Fruit fly (Drosophila melanogaster) whole organism, embryonic: Measurements from ENCODE around the gene Mnn1.

Source experiments
- ATbp ChIP-seq: fragments of 200-800 bp; sonication (Bioruptor generic); optimal IDR thresholded peaks from 2 replicates; lab custom pipeline; 2017; ENCODE audit warnings: missing biosample characterization, mild to moderate bottlenecking, missing genetic modification characterization, missing genetic modification reagents
- Atf3 ChIP-seq: fragments of 200-800 bp; sonication (Bioruptor generic); optimal IDR thresholded peaks from 3 replicates; lab custom pipeline; 2016; ENCODE audit warnings: missing biosample characterization, missing genetic modification characterization
- CG11695 ChIP-seq: fragments of 200-800 bp; sonication (Bioruptor generic); IDR thresholded peaks from 3 replicates; pipeline ENCODE4 v1.3.6; 2022; ENCODE audit warnings: missing biosample characterization, missing genetic modification characterization
- CG12071 ChIP-seq: fragments of 200-800 bp; sonication (Bioruptor generic); optimal IDR thresholded peaks from 3 replicates; lab custom pipeline; 2018; ENCODE audit warnings: missing biosample characterization, mild to moderate bottlenecking, missing genetic modification characterization
- CG12236 ChIP-seq: fragments of 200-800 bp; sonication (Bioruptor generic); optimal IDR thresholded peaks from 2 replicates; lab custom pipeline; 2016; ENCODE audit warnings: missing biosample characterization, missing genetic modification characterization
- CG12391 ChIP-seq: fragments of 200-800 bp; sonication (Bioruptor generic); optimal IDR thresholded peaks from 3 replicates; lab custom pipeline; 2018; ENCODE audit warnings: missing biosample characterization, mild to moderate bottlenecking, missing genetic modification characterization, moderate library complexity
- CG14710 ChIP-seq: fragments of 200-800 bp; sonication (Bioruptor generic); optimal IDR thresholded peaks from 3 replicates; lab custom pipeline; 2019; ENCODE audit warnings: missing biosample characterization, mild to moderate bottlenecking, missing genetic modification characterization, moderate library complexity
- CG1529 ChIP-seq: fragments of 200-800 bp; sonication (Bioruptor generic); optimal IDR thresholded peaks from 3 replicates; lab custom pipeline; 2018; ENCODE audit warnings: missing biosample characterization, missing genetic modification characterization
- CG1602 ChIP-seq: fragments of 200-800 bp; sonication (Bioruptor generic); optimal IDR thresholded peaks from 3 replicates; lab custom pipeline; 2016; ENCODE audit warnings: missing biosample characterization, missing genetic modification characterization
- CG1603 ChIP-seq: fragments of 200-800 bp; sonication (Bioruptor generic); optimal IDR thresholded peaks from 2 replicates; lab custom pipeline; 2019; ENCODE audit warnings: missing biosample characterization, mild to moderate bottlenecking, missing genetic modification characterization, moderate library complexity
- CG17385 ChIP-seq: fragments of 200-800 bp; sonication (Bioruptor generic); optimal IDR thresholded peaks from 3 replicates; lab custom pipeline; 2018; ENCODE audit warnings: missing biosample characterization, mild to moderate bottlenecking, missing genetic modification characterization
- CG1832 ChIP-seq: fragments of 200-800 bp; sonication (Bioruptor generic); optimal IDR thresholded peaks from 2 replicates; lab custom pipeline; 2017; ENCODE audit warnings: missing biosample characterization, mild to moderate bottlenecking, missing genetic modification characterization, inconsistent platforms
- CG2129 ChIP-seq: fragments of 200-800 bp; sonication (Bioruptor generic); IDR thresholded peaks from 2 replicates; pipeline ENCODE4 v1.3.6; 2022; ENCODE audit warnings: missing biosample characterization, missing genetic modification characterization; ENCODE audit not compliant: partially characterized antibody
- CG2875 ChIP-seq: fragments of 200-800 bp; sonication (Bioruptor generic); optimal IDR thresholded peaks from 2 replicates; lab custom pipeline; 2017; ENCODE audit warnings: missing biosample characterization, mild to moderate bottlenecking, missing genetic modification characterization, missing genetic modification reagents
- CG31365 ChIP-seq: fragments of 200-800 bp; sonication (Bioruptor generic); optimal IDR thresholded peaks from 2 replicates; lab custom pipeline; 2018; ENCODE audit warnings: missing biosample characterization, mild to moderate bottlenecking, missing genetic modification characterization
- CG4424 ChIP-seq: fragments of 200-800 bp; sonication (Bioruptor generic); optimal IDR thresholded peaks from 3 replicates; lab custom pipeline; 2016; ENCODE audit warnings: missing biosample characterization, missing genetic modification characterization
- Camta ChIP-seq: fragments of 200-800 bp; sonication (Bioruptor generic); optimal IDR thresholded peaks from 2 replicates; lab custom pipeline; 2016; ENCODE audit warnings: missing biosample characterization, missing genetic modification characterization
- CrebB ChIP-seq: fragments of 200-800 bp; sonication (Bioruptor generic); optimal IDR thresholded peaks from 3 replicates; lab custom pipeline; 2018; ENCODE audit warnings: missing biosample characterization, mild to moderate bottlenecking, missing genetic modification characterization
- Dbx ChIP-seq: fragments of 200-800 bp; sonication (Bioruptor generic); IDR thresholded peaks from 3 replicates; pipeline ENCODE4 v1.3.6; 2022; ENCODE audit warnings: missing biosample characterization, missing genetic modification characterization
- Dek ChIP-seq: fragments of 200-800 bp; sonication (Bioruptor generic); optimal IDR thresholded peaks from 3 replicates; lab custom pipeline; 2019; ENCODE audit warnings: missing biosample characterization, mild to moderate bottlenecking, missing genetic modification characterization, moderate library complexity
- Doc3 ChIP-seq: fragments of 200-800 bp; sonication (Bioruptor generic); IDR thresholded peaks from 3 replicates; pipeline ENCODE4 v1.3.6; 2022; ENCODE audit warnings: missing biosample characterization, missing genetic modification characterization; ENCODE audit not compliant: partially characterized antibody
- HLH54F ChIP-seq: fragments of 200-800 bp; sonication (Bioruptor generic); optimal IDR thresholded peaks from 3 replicates; lab custom pipeline; 2016; ENCODE audit warnings: missing biosample characterization, missing genetic modification characterization
- Kr ChIP-seq: fragments of 200-800 bp; sonication (Bioruptor generic); optimal IDR thresholded peaks from 2 replicates; lab custom pipeline; 2017; ENCODE audit warnings: missing biosample characterization, mild to moderate bottlenecking, missing genetic modification characterization
- Lim3 ChIP-seq: fragments of 200-800 bp; sonication (Bioruptor generic); IDR thresholded peaks from 2 replicates; pipeline ENCODE4 v1.3.6; 2022; ENCODE audit warnings: missing biosample characterization, missing genetic modification characterization
- NK7.1 ChIP-seq: fragments of 200-800 bp; sonication (Bioruptor generic); optimal IDR thresholded peaks from 3 replicates; lab custom pipeline; 2016; ENCODE audit warnings: missing biosample characterization, missing genetic modification characterization
- Nf-YC ChIP-seq: fragments of 200-800 bp; optimal IDR thresholded peaks from 3 replicates; lab custom pipeline; 2019; ENCODE audit warnings: missing biosample characterization, mild to moderate bottlenecking, missing genetic modification characterization, moderate library complexity
- Opbp ChIP-seq: fragments of 200-800 bp; sonication (Bioruptor generic); IDR thresholded peaks from 3 replicates; pipeline ENCODE4 v1.3.6; 2022; ENCODE audit warnings: missing biosample characterization, missing genetic modification characterization; ENCODE audit not compliant: partially characterized antibody
- Rfx ChIP-seq: fragments of 200-800 bp; sonication (Bioruptor generic); IDR thresholded peaks from 2 replicates; pipeline ENCODE4 v1.3.6; 2022; ENCODE audit warnings: missing biosample characterization, missing genetic modification characterization
- Side ChIP-seq: fragments of 200-800 bp; sonication (Bioruptor generic); optimal IDR thresholded peaks from 2 replicates; lab custom pipeline; 2016; ENCODE audit warnings: missing biosample characterization, missing genetic modification characterization
- Vsx1 ChIP-seq: fragments of 200-800 bp; sonication (Bioruptor generic); optimal IDR thresholded peaks from 2 replicates; lab custom pipeline; 2017; ENCODE audit warnings: missing biosample characterization, mild to moderate bottlenecking, missing genetic modification characterization, missing genetic modification reagents
- cato ChIP-seq: fragments of 200-800 bp; sonication (Bioruptor generic); optimal IDR thresholded peaks from 2 replicates; lab custom pipeline; 2016; ENCODE audit warnings: missing biosample characterization, missing genetic modification characterization, borderline replicate concordance
- chn ChIP-seq: fragments of 200-800 bp; sonication (Bioruptor generic); optimal IDR thresholded peaks from 2 replicates; lab custom pipeline; 2016; ENCODE audit warnings: missing biosample characterization, missing genetic modification characterization
- crol ChIP-seq: fragments of 200-800 bp; sonication (Bioruptor generic); IDR thresholded peaks from 2 replicates; pipeline ENCODE4 v1.3.6; 2022; ENCODE audit warnings: missing biosample characterization, missing genetic modification characterization
- crp ChIP-seq, 2 experiments: fragments of 200-800 bp; sonication (Bioruptor generic); optimal IDR thresholded peaks; 2 replicates in 1 of 2; 3 replicates in 1 of 2; lab custom pipeline; 2017; ENCODE audit warnings: missing biosample characterization in 2 of 2, missing genetic modification characterization in 2 of 2, mild to moderate bottlenecking in 1 of 2, moderate library complexity in 1 of 2
- da ChIP-seq: fragments of 200-800 bp; sonication (Bioruptor generic); optimal IDR thresholded peaks from 2 replicates; lab custom pipeline; 2016; ENCODE audit warnings: missing biosample characterization, missing genetic modification characterization
- grn ChIP-seq: fragments of 200-800 bp; sonication (Bioruptor generic); optimal IDR thresholded peaks from 3 replicates; lab custom pipeline; 2017; ENCODE audit warnings: missing biosample characterization, missing genetic modification characterization
- mirr ChIP-seq: fragments of 200-800 bp; sonication (Bioruptor generic); optimal IDR thresholded peaks from 3 replicates; lab custom pipeline; 2018; ENCODE audit warnings: missing biosample characterization, mild to moderate bottlenecking, missing genetic modification characterization
- nerfin-1 ChIP-seq: fragments of 200-800 bp; sonication (Bioruptor generic); optimal IDR thresholded peaks from 3 replicates; lab custom pipeline; 2019; ENCODE audit warnings: missing biosample characterization, mild to moderate bottlenecking, missing genetic modification characterization, moderate library complexity
- nom ChIP-seq: fragments of 200-800 bp; sonication (Bioruptor generic); optimal IDR thresholded peaks from 2 replicates; lab custom pipeline; 2017; ENCODE audit warnings: missing biosample characterization, missing genetic modification characterization, mild to moderate bottlenecking, moderate library complexity, missing genetic modification reagents
- pum ChIP-seq: fragments of 200-800 bp; sonication (Bioruptor generic); optimal IDR thresholded peaks from 2 replicates; lab custom pipeline; 2016; ENCODE audit warnings: missing biosample characterization, missing genetic modification characterization
- repo ChIP-seq: fragments of 200-800 bp; sonication (Bioruptor generic); optimal IDR thresholded peaks from 2 replicates; lab custom pipeline; 2016; ENCODE audit warnings: missing biosample characterization, missing genetic modification characterization
- sens ChIP-seq: fragments of 200-800 bp; sonication (Bioruptor generic); peaks from one replicate; lab custom pipeline; 2016; ENCODE audit warnings: missing biosample characterization, missing genetic modification characterization
- tna ChIP-seq: fragments of 200-800 bp; sonication (Bioruptor generic); IDR thresholded peaks from 2 replicates; pipeline ENCODE4 v1.3.6; 2022; ENCODE audit warnings: missing biosample characterization, missing genetic modification characterization; ENCODE audit not compliant: partially characterized antibody
- unpg ChIP-seq: fragments of 200-800 bp; sonication (Bioruptor generic); optimal IDR thresholded peaks from 3 replicates; lab custom pipeline; 2018; ENCODE audit warnings: missing biosample characterization, mild to moderate bottlenecking, missing genetic modification characterization, moderate library complexity
- usp ChIP-seq: fragments of >200 bp; optimal IDR thresholded peaks from 2 replicates; lab custom pipeline; 2017; ENCODE audit warnings: missing biosample characterization, missing genetic modification characterization
- wor ChIP-seq: fragments of 200-800 bp; sonication (Bioruptor generic); IDR thresholded peaks from 2 replicates; pipeline ENCODE4 v1.3.6; 2022; ENCODE audit warnings: missing biosample characterization, missing genetic modification characterization
- yki ChIP-seq: fragments of >200 bp; optimal IDR thresholded peaks from 3 replicates; lab custom pipeline; 2018
- zen ChIP-seq: fragments of 200-800 bp; sonication (Bioruptor generic); optimal IDR thresholded peaks from 3 replicates; lab custom pipeline; 2018; ENCODE audit warnings: missing biosample characterization, mild to moderate bottlenecking, missing genetic modification characterization, moderate library complexity
- zfh1 ChIP-seq: fragments of 200-800 bp; sonication (Bioruptor generic); IDR thresholded peaks from 3 replicates; pipeline ENCODE4 v1.3.6; 2022; ENCODE audit warnings: missing biosample characterization, missing genetic modification characterization

Mnn1 gene

DNA sequence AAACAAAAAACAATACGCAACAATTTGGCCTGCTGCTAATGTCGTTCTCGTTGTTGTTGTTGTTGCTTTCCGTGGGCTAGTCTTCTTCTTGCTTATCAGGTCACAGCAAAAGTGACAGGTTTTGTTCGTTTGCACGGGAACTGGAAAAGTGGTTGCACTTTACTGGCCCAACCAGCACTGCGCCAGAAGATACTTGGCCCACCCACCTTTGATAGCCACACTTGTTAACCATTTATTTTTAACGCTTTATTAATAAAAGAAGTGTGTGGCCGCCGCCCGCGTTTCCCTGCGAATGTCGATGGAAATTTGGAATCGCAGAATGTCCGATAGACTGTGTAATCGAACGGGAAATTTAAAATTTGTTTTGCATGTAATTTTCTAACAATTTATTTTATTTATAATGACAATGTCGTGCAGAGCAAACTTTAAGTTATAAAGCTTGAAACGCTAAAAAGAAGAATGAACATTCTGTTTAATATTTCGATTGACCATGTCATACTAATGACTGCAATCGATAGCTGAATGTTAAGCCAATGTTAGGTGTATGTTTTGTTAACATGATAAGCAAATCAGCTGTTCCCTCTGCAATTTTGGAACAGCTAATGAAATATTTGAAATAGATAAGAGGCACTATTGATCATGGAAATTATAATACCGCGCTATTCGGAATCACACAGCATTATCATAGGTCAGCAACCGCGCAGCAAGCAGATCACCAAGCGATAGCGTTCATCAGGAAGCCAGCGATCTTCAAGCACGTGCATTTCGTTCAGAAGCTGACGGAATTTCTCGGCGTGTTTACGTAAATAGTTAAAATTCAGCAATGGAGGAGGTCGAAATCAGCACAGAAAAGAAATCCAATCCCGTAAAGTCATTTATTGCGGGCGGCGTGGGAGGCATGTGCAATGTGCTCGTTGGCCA is 28.9 kb upstream of the Mnn1 start, which contains the start of the genes CG31908 and MME1 (continued):
- TF ChIP-seq cato (GFP tag; lab: Kevin White, UChicago) (no peak), CG1603 (tag; lab: Kevin White, UChicago) (peak; percentile 42), CG1602 (no peak), pum (no peak), crp (GFP tag; optimal IDR thresholded peaks at IDR 0.05; lab: Kevin White, UChicago) (peak in 1 of 2 experiments; percentile 86), CG31365 (tag; lab: Kevin White, UChicago) (no peak), yki (lab: Kevin White, UChicago) (no peak), crol (no peak), NK7.1 (GFP tag; lab: Kevin White, UChicago) (no peak), unpg (GFP tag; lab: Kevin White, UChicago) (peak; percentile 12), Camta (no peak), da (GFP tag; lab: Kevin White, UChicago) (no peak), CG12391 (peak; percentile 24), repo (no peak), Dbx (GFP tag; lab: Robert Waterston, UW) (0 out of 3 replicates have a peak, but pooled peaks have one; percentile 38), Opbp (GFP tag; lab: Robert Waterston, UW) (peak; percentile 43; the same call in 2 of the 3 replicates), HLH54F (GFP tag; lab: Kevin White, UChicago) (peak; percentile 36), nom (GFP tag; lab: Kevin White, UChicago) (no peak), Side (peak; percentile 17), Atf3 (GFP tag; lab: Kevin White, UChicago) (no peak), sens (GFP tag; lab: Kevin White, UChicago) (peak; percentile 84), CG4424 (GFP tag; lab: Kevin White, UChicago) (peak; percentile 4), Rfx (GFP tag; lab: Robert Waterston, UW) (peak; percentile 28; the same call in 1 of the 2 replicates), CG1529 (GFP tag; lab: Kevin White, UChicago) (no peak), Nf-YC (tag; lab: Kevin White, UChicago) (peak; percentile 16), Lim3 (no peak), usp (no peak), Dek (no peak), zfh1 (no peak), Doc3 (peak; percentile 79), ATbp (no peak), CG2875 (GFP tag; lab: Kevin White, UChicago) (no peak), chn (GFP tag; lab: Kevin White, UChicago) (peak; percentile 23), tna (GFP tag; lab: Robert Waterston, UW) (peak; percentile 75), CG2129 (GFP tag; lab: Robert Waterston, UW) (0 out of 2 replicates have a peak, but pooled peaks have one; percentile 34), CG1832 (GFP tag; lab: Kevin White, UChicago) (no peak), CG12236 (GFP tag; lab: Kevin White, UChicago) (no peak), CG12071 (no peak), wor (GFP tag; lab: Robert Waterston, UW) (no peak), Kr (GFP tag; lab: Kevin White, UChicago) (no peak), CG11695 (GFP tag; lab: Robert Waterston, UW) (no peak), zen (peak; percentile 62), grn (GFP tag; lab: Kevin White, UChicago) (no peak), CrebB (tag; lab: Kevin White, UChicago) (no peak), nerfin-1 (tag; lab: Kevin White, UChicago) (peak; percentile 53), CG17385 (GFP tag; lab: Kevin White, UChicago) (peak; percentile 99), mirr (no peak), Vsx1 (GFP tag; lab: Kevin White, UChicago) (peak; percentile 12), CG14710 (tag; lab: Kevin White, UChicago) (peak; percentile 46)
